Worm (Caenorhabditis elegans): Measurements from ENCODE around the gene srz-69.

srz-69 gene

DNA sequence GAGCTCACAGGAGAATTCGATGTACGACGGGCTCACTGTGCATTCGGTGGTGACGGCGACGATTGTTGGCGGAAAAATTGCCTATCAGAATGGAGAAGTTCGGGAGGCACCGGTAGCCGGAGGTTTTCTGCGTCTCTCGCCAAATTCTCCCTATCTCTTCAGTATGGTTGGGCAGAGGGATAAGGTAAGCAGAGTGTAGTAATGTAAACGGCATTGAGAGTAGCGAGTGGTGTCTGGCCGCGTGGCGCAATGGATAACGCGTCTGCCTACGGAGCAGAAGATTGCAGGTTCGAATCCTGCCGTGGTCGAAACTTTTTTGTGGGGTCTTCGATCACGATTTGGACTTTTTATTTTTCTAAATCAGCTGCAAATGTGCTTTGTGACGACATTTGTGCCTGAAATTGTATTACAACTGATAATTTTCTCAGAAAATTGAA is 47.6 kb upstream of the srz-69 start (continued):
- TF ChIP-seq mes-2 (tag; optimal IDR thresholded peaks at IDR 0.05; ENCODE audit: poor library complexity, severe bottlenecking), result peak; percentile 74
- peak; percentile 81 for TF ChIP-seq lin-38 (GFP tag; IDR thresholded peaks at IDR 0.05)
- TF ChIP-seq nhr-237 (tag; optimal IDR thresholded peaks at IDR 0.05), result no peak
- TF ChIP-seq daf-8 (GFP tag; IDR thresholded peaks at IDR 0.05), result 0 out of 2 replicates have a peak, but pooled peaks have one; percentile 25
- TF ChIP-seq aha-1 (tag), result peak; percentile 84
- no peak for TF ChIP-seq ces-1 (GFP tag; optimal IDR thresholded peaks at IDR 0.05)
- peak; percentile 80 for TF ChIP-seq T26A8.4 (GFP tag; IDR thresholded peaks at IDR 0.05)
- TF ChIP-seq zip-2 (tag; optimal IDR thresholded peaks at IDR 0.05), result peak; percentile 32
- TF ChIP-seq gei-8 (GFP tag; optimal IDR thresholded peaks at IDR 0.05), result peak; percentile 0
- TF ChIP-seq ZK546.5 (tag; optimal IDR thresholded peaks at IDR 0.05), result no peak
- no peak for TF ChIP-seq egl-27 (tag; optimal IDR thresholded peaks at IDR 0.05)
- peak; percentile 50 for TF ChIP-seq rbr-2 (tag; optimal IDR thresholded peaks at IDR 0.05)
- TF ChIP-seq nhr-76 (tag; optimal IDR thresholded peaks at IDR 0.05), result no peak
- peak in 1 of 2 experiments; percentile 49 for TF ChIP-seq lsy-2 (tag; optimal IDR thresholded peaks at IDR 0.05)
- TF ChIP-seq duxl-1 (tag; optimal IDR thresholded peaks at IDR 0.05; ENCODE audit: poor library complexity), result no peak
- TF ChIP-seq hlh-30 (tag; optimal IDR thresholded peaks at IDR 0.05; ENCODE audit: insufficient read depth), result peak; percentile 39
- no peak for TF ChIP-seq cey-2 (tag; optimal IDR thresholded peaks at IDR 0.05; ENCODE audit: borderline replicate concordance, insufficient read depth)
- peak in 1 of 2 experiments; percentile 72 for TF ChIP-seq daf-16 (GFP tag; optimal IDR thresholded peaks at IDR 0.05)
- TF ChIP-seq daf-16 (tag; optimal IDR thresholded peaks at IDR 0.05), result peak; percentile 42
- TF ChIP-seq lin-39 (tag; optimal IDR thresholded peaks at IDR 0.05), result no peak
- TF ChIP-seq set-16 (GFP tag; IDR thresholded peaks at IDR 0.05), result peak; percentile 67
- TF ChIP-seq mxl-2 (GFP tag; conservative IDR thresholded peaks at IDR 0.05), result peak; percentile 78
- TF ChIP-seq dmd-9 (GFP tag; IDR thresholded peaks at IDR 0.05), result peak; percentile 42; the same call in 1 of the 2 replicates
- TF ChIP-seq ama-1 (optimal IDR thresholded peaks at IDR 0.05), result no peak
- TF ChIP-seq nhr-77 (tag; optimal IDR thresholded peaks at IDR 0.05), result no peak
- TF ChIP-seq Y48G9A.11 (GFP tag; IDR thresholded peaks at IDR 0.05), result peak; percentile 77
- no peak for TF ChIP-seq F44E2.7 (GFP tag; IDR thresholded peaks at IDR 0.05)
- no peak for TF ChIP-seq lin-29 (GFP tag; IDR thresholded peaks at IDR 0.05)
- TF ChIP-seq spr-3 (GFP tag; optimal IDR thresholded peaks at IDR 0.05), result peak; percentile 65
- TF ChIP-seq nhr-6 (tag; optimal IDR thresholded peaks at IDR 0.05), result peak; percentile 42
- TF ChIP-seq daf-19 (GFP tag; conservative IDR thresholded peaks at IDR 0.05), result peak; percentile 78
- TF ChIP-seq nhr-111 (GFP tag; optimal IDR thresholded peaks at IDR 0.05), result peak; percentile 75
- no peak for TF ChIP-seq ztf-7 (tag; optimal IDR thresholded peaks at IDR 0.05)
- TF ChIP-seq D1046.2 (GFP tag; IDR thresholded peaks at IDR 0.05), result peak; percentile 79
- no peak for TF ChIP-seq nhr-41 (GFP tag; IDR thresholded peaks at IDR 0.05)
- no peak for TF ChIP-seq tag-97 (GFP tag; IDR thresholded peaks at IDR 0.05)
- peak; percentile 29 for TF ChIP-seq F49E8.2 (tag; optimal IDR thresholded peaks at IDR 0.05; ENCODE audit: borderline replicate concordance)
- TF ChIP-seq F10B5.3 (tag; optimal IDR thresholded peaks at IDR 0.05), result no peak
- no peak for TF ChIP-seq nhr-10 (tag; optimal IDR thresholded peaks at IDR 0.05)
- TF ChIP-seq Y75B8A.6 (GFP tag; IDR thresholded peaks at IDR 0.05), result 0 out of 2 replicates have a peak, but pooled peaks have one; percentile 44
- no peak for TF ChIP-seq skn-1 (tag; optimal IDR thresholded peaks at IDR 0.05)
- no peak for TF ChIP-seq mdl-1 (tag; optimal IDR thresholded peaks at IDR 0.05)
- TF ChIP-seq vab-7 (GFP tag; IDR thresholded peaks at IDR 0.05), result peak; percentile 77
- TF ChIP-seq ZK337.2 (GFP tag; IDR thresholded peaks at IDR 0.05), result peak; percentile 67; the same call in 1 of the 2 replicates
- peak; percentile 29 for TF ChIP-seq lin-13 (GFP tag; optimal IDR thresholded peaks at IDR 0.05)
- TF ChIP-seq dve-1 (tag; optimal IDR thresholded peaks at IDR 0.05; ENCODE audit: insufficient read depth), result peak; percentile 17
- peak; percentile 7 for TF ChIP-seq lir-3 (tag; optimal IDR thresholded peaks at IDR 0.05)
- TF ChIP-seq nhr-102 (tag; optimal IDR thresholded peaks at IDR 0.05), result peak; percentile 32
- TF ChIP-seq attf-4 (tag; optimal IDR thresholded peaks at IDR 0.05), result no peak
- peak; percentile 79 for TF ChIP-seq snpc-1.2 (GFP tag; IDR thresholded peaks at IDR 0.05)
- TF ChIP-seq zfp-2 (tag; optimal IDR thresholded peaks at IDR 0.05), result no peak

Data from whole organism, L4 larva.